Worm (Caenorhabditis elegans) whole organism, L2 larva: ENCODE measurements around the gene smcl-1.

Experiments used
- C34F6.9 ChIP-seq: fragments of 150-350 bp; optimal IDR thresholded peaks from 2 replicates; lab custom pipeline; 2014; ENCODE audit warnings: missing biosample characterization, missing genetic modification characterization
- F13H6.1 ChIP-seq: sonication (generic microtip); optimal IDR thresholded peaks from 2 replicates; lab custom pipeline; 2016; ENCODE audit warnings: missing genetic modification characterization, missing compliant biosample characterization
- Y55F3AM.14 ChIP-seq: fragments of 200-800 bp; sonication (Bioruptor generic); optimal IDR thresholded peaks from 2 replicates; lab custom pipeline; 2018; ENCODE audit warnings: mild to moderate bottlenecking, missing genetic modification characterization, missing compliant biosample characterization
- ZK546.5 ChIP-seq: sonication (generic microtip); optimal IDR thresholded peaks from 2 replicates; lab custom pipeline; 2017; ENCODE audit warnings: missing biosample characterization, missing genetic modification characterization
- alr-1 ChIP-seq: fragments of 150-350 bp; optimal IDR thresholded peaks from 2 replicates; lab custom pipeline; 2014; ENCODE audit warnings: missing biosample characterization, missing genetic modification characterization
- blmp-1 ChIP-seq: sonication (generic microtip); optimal IDR thresholded peaks from 2 replicates; lab custom pipeline; 2017; ENCODE audit warnings: missing genetic modification characterization, mild to moderate bottlenecking, missing compliant biosample characterization, antibody characterized with exemption, moderate library complexity; ENCODE audit not compliant: insufficient read depth
- ceh-16 ChIP-seq: fragments of 150-350 bp; optimal IDR thresholded peaks from 2 replicates; lab custom pipeline; 2014; ENCODE audit warnings: missing biosample characterization, missing genetic modification characterization
- ceh-82 ChIP-seq: fragments of 150-350 bp; optimal IDR thresholded peaks from 2 replicates; lab custom pipeline; 2014; ENCODE audit warnings: missing biosample characterization, missing genetic modification characterization
- crh-2 ChIP-seq: sonication (generic microtip); optimal IDR thresholded peaks from 2 replicates; lab custom pipeline; 2017; ENCODE audit warnings: missing biosample characterization, missing genetic modification characterization
- egl-27 ChIP-seq: sonication (generic microtip); optimal IDR thresholded peaks from 3 replicates; lab custom pipeline; 2017; ENCODE audit warnings: missing biosample characterization, missing genetic modification reagents, missing genetic modification characterization
- elt-1 ChIP-seq: fragments of 150-350 bp; optimal IDR thresholded peaks from 2 replicates; lab custom pipeline; 2014; ENCODE audit warnings: missing biosample characterization, missing genetic modification characterization
- elt-3 ChIP-seq: sonication (generic microtip); optimal IDR thresholded peaks from 2 replicates; lab custom pipeline; 2017; ENCODE audit warnings: missing biosample characterization, missing genetic modification characterization
- fos-1 ChIP-seq: fragments of 150-350 bp; optimal IDR thresholded peaks from 2 replicates; lab custom pipeline; 2014; ENCODE audit warnings: missing biosample characterization, missing genetic modification characterization
- gmeb-1 ChIP-seq: fragments of 150-350 bp; optimal IDR thresholded peaks from 2 replicates; lab custom pipeline; 2014; ENCODE audit warnings: missing biosample characterization, missing genetic modification characterization
- lin-11 ChIP-seq: fragments of 150-350 bp; sonication (generic microtip); optimal IDR thresholded peaks from 2 replicates; lab custom pipeline; 2014; ENCODE audit warnings: missing biosample characterization, missing genetic modification characterization, inconsistent platforms, mixed read lengths
- lsy-2 ChIP-seq, 2 experiments: fragments of 150-350 bp in 1 of 2; sonication (generic microtip) in 1 of 2; optimal IDR thresholded peaks; 2 replicates each; lab custom pipeline; 2014 to 2017; ENCODE audit warnings: missing biosample characterization in 2 of 2, missing genetic modification characterization in 2 of 2
- mab-5 ChIP-seq: fragments of 150-350 bp; optimal IDR thresholded peaks from 2 replicates; lab custom pipeline; 2014; ENCODE audit warnings: missing biosample characterization, missing genetic modification characterization
- mbf-1 ChIP-seq: sonication (generic microtip); optimal IDR thresholded peaks from 2 replicates; lab custom pipeline; 2017; ENCODE audit warnings: missing biosample characterization, missing genetic modification characterization
- mdl-1 ChIP-seq, 2 experiments: fragments of 150-350 bp in 1 of 2; sonication (generic microtip) in 1 of 2; optimal IDR thresholded peaks; 2 replicates each; lab custom pipeline; 2017; ENCODE audit warnings: missing biosample characterization in 2 of 2, missing genetic modification characterization in 2 of 2
- nhr-10 ChIP-seq: sonication (generic microtip); optimal IDR thresholded peaks from 2 replicates; lab custom pipeline; 2017; ENCODE audit warnings: missing biosample characterization, missing genetic modification characterization
- nhr-11 ChIP-seq: fragments of 150-350 bp; optimal IDR thresholded peaks from 2 replicates; lab custom pipeline; 2014; ENCODE audit warnings: missing biosample characterization, missing genetic modification characterization
- nhr-12 ChIP-seq: fragments of 150-350 bp; optimal IDR thresholded peaks from 2 replicates; lab custom pipeline; 2014; ENCODE audit warnings: missing biosample characterization, missing genetic modification characterization
- nhr-129 ChIP-seq: fragments of 150-350 bp; optimal IDR thresholded peaks from 2 replicates; lab custom pipeline; 2014; ENCODE audit warnings: missing biosample characterization, missing genetic modification characterization
- nhr-21 ChIP-seq: fragments of 150-350 bp; optimal IDR thresholded peaks from 2 replicates; lab custom pipeline; 2014; ENCODE audit warnings: missing biosample characterization, missing genetic modification characterization
- nhr-23 ChIP-seq: fragments of 150-350 bp; optimal IDR thresholded peaks from 2 replicates; lab custom pipeline; 2014; ENCODE audit warnings: missing biosample characterization, missing genetic modification reagents, missing genetic modification characterization
- nhr-237 ChIP-seq: fragments of 150-350 bp; optimal IDR thresholded peaks from 2 replicates; lab custom pipeline; 2014; ENCODE audit warnings: missing biosample characterization, missing genetic modification characterization
- nhr-25 ChIP-seq: fragments of 150-350 bp; sonication (generic microtip); optimal IDR thresholded peaks from 3 replicates; lab custom pipeline; 2014; ENCODE audit warnings: missing biosample characterization, missing genetic modification characterization
- nhr-6 ChIP-seq: fragments of 150-350 bp; optimal IDR thresholded peaks from 2 replicates; lab custom pipeline; 2014; ENCODE audit warnings: missing biosample characterization, missing genetic modification characterization
- sma-9 ChIP-seq, 2 experiments: fragments of 150-350 bp in 1 of 2; sonication (generic microtip) in 1 of 2; optimal IDR thresholded peaks; 2 replicates each; lab custom pipeline; 2014 to 2016; ENCODE audit warnings: missing genetic modification characterization in 2 of 2, mild to moderate bottlenecking in 1 of 2, missing biosample characterization in 1 of 2, missing compliant biosample characterization in 1 of 2, missing genetic modification reagents in 1 of 2, moderate library complexity in 1 of 2
- snpc-4 ChIP-seq: fragments of 150-350 bp; optimal IDR thresholded peaks from 2 replicates; lab custom pipeline; 2014; ENCODE audit warnings: missing biosample characterization, missing genetic modification characterization
- unc-39 ChIP-seq: fragments of 150-350 bp; optimal IDR thresholded peaks from 2 replicates; lab custom pipeline; 2014; ENCODE audit warnings: missing biosample characterization, missing genetic modification characterization
- zag-1 ChIP-seq: fragments of 150-350 bp; optimal IDR thresholded peaks from 2 replicates; lab custom pipeline; 2014; ENCODE audit warnings: missing biosample characterization, missing genetic modification characterization
- ztf-11 ChIP-seq: sonication (generic microtip); optimal IDR thresholded peaks from 2 replicates; lab custom pipeline; 2017; ENCODE audit warnings: missing biosample characterization, missing genetic modification characterization

Gene smcl-1

ce11 chrX:11712230-11712853 lies 19.1 kb downstream of the smcl-1 start, which contains the start of gene col-180:
Gene col-180, minus strand, starts transcription at chrX:11712280.
- TF ChIP-seq mbf-1 (tag; lab: Kevin White, UChicago) = no peak
- TF ChIP-seq snpc-4 (tag; lab: Kevin White, UChicago) = no peak
- no peak for TF ChIP-seq elt-3 (tag; lab: Kevin White, UChicago)
- no peak for TF ChIP-seq nhr-6 (tag; lab: Kevin White, UChicago)
- no peak for TF ChIP-seq ztf-11
- TF ChIP-seq, all 48 proteins: peak for 0

ce11 chrX:11716463-11716960 lies 23.2 kb downstream of the smcl-1 start, which contains the start of gene C44C10.9:
Gene C44C10.9, minus strand, starts transcription at chrX:11716513.
- TF ChIP-seq blmp-1 (tag; lab: Kevin White, UChicago) = peak; percentile 28
- no peak for TF ChIP-seq nhr-11 (tag; lab: Kevin White, UChicago)
- peak; percentile 42 for TF ChIP-seq nhr-25 (tag; lab: Kevin White, UChicago)
- TF ChIP-seq nhr-10 = no peak
- TF ChIP-seq C34F6.9 (tag; lab: Kevin White, UChicago) = no peak
- TF ChIP-seq nhr-12 (tag; lab: Kevin White, UChicago) = no peak

DNA sequence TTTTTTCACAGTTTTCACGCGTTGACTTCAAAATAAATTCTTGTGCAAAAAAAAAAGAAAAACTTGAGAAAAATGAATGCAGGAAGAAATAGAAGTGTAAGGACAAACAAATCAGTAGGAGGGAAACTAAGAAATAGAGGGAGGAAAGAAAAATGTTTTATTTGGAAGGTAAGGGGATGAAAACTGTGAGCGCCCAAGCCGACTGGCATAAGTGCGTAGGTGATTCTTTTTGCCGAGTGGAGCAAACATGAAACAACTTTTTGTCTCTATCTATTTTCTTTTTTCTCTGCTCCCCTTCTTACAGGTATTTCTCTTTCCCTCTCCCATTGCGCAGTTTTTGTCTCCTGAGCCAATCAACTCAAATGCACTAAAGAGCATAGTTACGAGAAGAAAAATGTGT lies 25.5 kb downstream of the smcl-1 start:
- no peak for TF ChIP-seq alr-1 (tag; lab: Kevin White, UChicago)
- no peak for TF ChIP-seq nhr-23 (tag; lab: Kevin White, UChicago)
- TF ChIP-seq nhr-129 (tag; lab: Kevin White, UChicago) = peak; percentile 3
- peak; percentile 53 for TF ChIP-seq F13H6.1 (tag; lab: Kevin White, UChicago)
- TF ChIP-seq snpc-4 (tag; lab: Kevin White, UChicago) = no peak
- no peak for TF ChIP-seq nhr-21
- no peak for TF ChIP-seq zag-1 (tag; lab: Kevin White, UChicago)
- no peak for TF ChIP-seq nhr-6 (tag; lab: Kevin White, UChicago)
- no peak for TF ChIP-seq nhr-25 (tag; lab: Kevin White, UChicago)
- TF ChIP-seq unc-39 (tag; lab: Kevin White, UChicago) = no peak
- no peak for TF ChIP-seq elt-1
- TF ChIP-seq nhr-12 (tag; lab: Kevin White, UChicago) = no peak
- no peak for TF ChIP-seq mdl-1 (tag; optimal IDR thresholded peaks at IDR 0.05; lab: Kevin White, UChicago)
- no peak for TF ChIP-seq ZK546.5
- no peak for TF ChIP-seq ceh-82
- TF ChIP-seq ztf-11 = no peak
- no peak for TF ChIP-seq nhr-10

DNA sequence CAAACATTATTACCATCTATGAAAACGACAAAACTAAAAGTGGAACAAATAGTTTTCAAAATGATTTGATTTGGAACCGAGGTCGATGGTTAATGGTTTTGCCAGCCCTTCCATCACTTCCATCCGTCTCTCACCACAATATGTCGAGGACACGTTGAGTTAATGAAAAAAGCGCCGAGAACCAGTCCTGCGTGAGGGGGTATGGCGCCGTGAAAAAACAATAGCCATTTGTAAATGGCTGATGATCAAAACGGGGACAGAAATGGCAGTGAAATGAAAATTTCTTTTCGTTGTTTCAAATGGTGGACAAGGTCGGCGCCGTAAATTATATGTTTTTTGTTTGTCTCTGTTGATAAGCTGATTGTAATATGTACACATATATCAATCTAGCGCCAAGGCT lies 26.8 kb downstream of the smcl-1 start:
- TF ChIP-seq lsy-2 (tag; optimal IDR thresholded peaks at IDR 0.05; lab: Kevin White, UChicago) (no peak), F13H6.1 (tag; lab: Kevin White, UChicago) (peak; percentile 4), nhr-25 (tag; lab: Kevin White, UChicago) (peak; percentile 43)

DNA sequence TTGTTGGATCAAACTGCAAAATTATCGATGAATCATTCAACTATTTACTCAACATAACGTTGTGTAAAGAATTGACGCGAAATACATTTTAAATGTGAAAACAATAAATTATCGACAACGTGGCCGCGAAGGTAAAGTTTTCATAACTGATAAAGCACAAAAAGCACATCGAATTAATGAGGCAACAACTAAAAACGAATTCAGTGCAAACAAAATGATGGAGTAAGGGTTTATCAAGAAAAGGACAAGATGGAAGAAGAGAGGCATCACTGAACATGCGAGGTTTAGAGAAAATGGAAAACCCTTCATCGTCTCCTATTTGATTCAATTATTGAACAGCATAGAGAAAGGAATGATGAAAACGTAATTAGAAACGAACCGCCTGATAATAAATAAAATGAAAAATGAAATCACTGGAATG lies 30.5 kb downstream of the smcl-1 start, which contains the start of gene D1053.4:
Gene D1053.4 (minus strand): TSS at position 20 of the 421 bp plus-strand sequence.
- TF ChIP-seq mdl-1 (tag; optimal IDR thresholded peaks at IDR 0.05; lab: Kevin White, UChicago) = peak in 1 of 2 experiments; percentile 15
- TF ChIP-seq crh-2 (tag; lab: Kevin White, UChicago) = peak; percentile 76
- TF ChIP-seq lin-11 (tag; lab: Kevin White, UChicago) = no peak
- TF ChIP-seq nhr-25 (tag; lab: Kevin White, UChicago) = no peak
- peak; percentile 47 for TF ChIP-seq sma-9 (GFP tag; optimal IDR thresholded peaks at IDR 0.05; lab: Kevin White, UChicago)
- no peak for TF ChIP-seq sma-9 (tag; optimal IDR thresholded peaks at IDR 0.05; lab: Kevin White, UChicago)
- peak; percentile 18 for TF ChIP-seq F13H6.1 (tag; lab: Kevin White, UChicago)
- peak; percentile 85 for TF ChIP-seq fos-1 (tag; lab: Kevin White, UChicago)
- no peak for TF ChIP-seq Y55F3AM.14
- peak; percentile 8 for TF ChIP-seq gmeb-1 (tag; lab: Kevin White, UChicago)
- no peak for TF ChIP-seq nhr-237
- no peak for TF ChIP-seq ceh-16
- TF ChIP-seq mab-5 (tag; lab: Kevin White, UChicago) = no peak
- no peak for TF ChIP-seq lsy-2 (tag; optimal IDR thresholded peaks at IDR 0.05; lab: Kevin White, UChicago)
- peak; percentile 22 for TF ChIP-seq egl-27 (tag; lab: Kevin White, UChicago)
- TF ChIP-seq mbf-1 (tag; lab: Kevin White, UChicago) = no peak
- TF ChIP-seq, all 48 proteins: peak for 7
